Worm (Caenorhabditis elegans) whole organism, late embryonic: ENCODE measurements around the gene F46H5.7.

Source experiments
- F13H6.1 ChIP-seq: sonication (generic microtip); optimal IDR thresholded peaks from 2 replicates; lab custom pipeline; 2016; ENCODE audit warnings: missing genetic modification characterization, missing compliant biosample characterization
- K02D7.2 ChIP-seq: sonication (generic microtip); optimal IDR thresholded peaks from 2 replicates; lab custom pipeline; 2017; ENCODE audit warnings: mild to moderate bottlenecking, missing genetic modification characterization, missing compliant biosample characterization
- K09A11.1 ChIP-seq: sonication (generic microtip); optimal IDR thresholded peaks from 2 replicates; lab custom pipeline; 2017; ENCODE audit warnings: antibody characterized with exemption, mild to moderate bottlenecking, missing genetic modification characterization, missing compliant biosample characterization; ENCODE audit not compliant: insufficient read depth
- ceh-18 ChIP-seq: sonication (generic microtip); optimal IDR thresholded peaks from 2 replicates; lab custom pipeline; 2016; ENCODE audit warnings: missing genetic modification characterization, missing compliant biosample characterization
- ceh-19 ChIP-seq: fragments of 200-800 bp; sonication (Bioruptor generic); optimal IDR thresholded peaks from 2 replicates; lab custom pipeline; 2018; ENCODE audit warnings: mild to moderate bottlenecking, missing genetic modification characterization, missing compliant biosample characterization
- ceh-2 ChIP-seq: sonication (generic microtip); optimal IDR thresholded peaks from 2 replicates; lab custom pipeline; 2016; ENCODE audit warnings: missing genotype, missing genetic modification characterization, missing compliant biosample characterization
- ceh-22 ChIP-seq: sonication (generic microtip); optimal IDR thresholded peaks from 2 replicates; lab custom pipeline; 2017; ENCODE audit warnings: missing biosample characterization, missing genetic modification characterization
- ceh-24 ChIP-seq: sonication (generic microtip); optimal IDR thresholded peaks from 2 replicates; lab custom pipeline; 2016; ENCODE audit warnings: mild to moderate bottlenecking, missing genetic modification characterization, missing compliant biosample characterization
- ceh-30 ChIP-seq: fragments of 150-350 bp; optimal IDR thresholded peaks from 2 replicates; lab custom pipeline; 2014; ENCODE audit warnings: missing biosample characterization, missing genetic modification characterization
- ceh-31 ChIP-seq: sonication (generic microtip); optimal IDR thresholded peaks from 2 replicates; lab custom pipeline; 2016; ENCODE audit warnings: missing genetic modification characterization, missing compliant biosample characterization
- ceh-34 ChIP-seq: sonication (generic microtip); optimal IDR thresholded peaks from 2 replicates; lab custom pipeline; 2016; ENCODE audit warnings: mild to moderate bottlenecking, missing genetic modification characterization, missing compliant biosample characterization
- ceh-48 ChIP-seq: sonication (generic microtip); optimal IDR thresholded peaks from 2 replicates; lab custom pipeline; 2016; ENCODE audit warnings: missing genetic modification characterization, inconsistent platforms, missing compliant biosample characterization
- ceh-9 ChIP-seq: sonication (generic microtip); optimal IDR thresholded peaks from 2 replicates; lab custom pipeline; 2016; ENCODE audit warnings: mild to moderate bottlenecking, missing genetic modification characterization, inconsistent platforms, missing compliant biosample characterization
- che-1 ChIP-seq: sonication (generic microtip); optimal IDR thresholded peaks from 2 replicates; lab custom pipeline; 2016; ENCODE audit warnings: mild to moderate bottlenecking, missing genetic modification characterization, missing compliant biosample characterization
- dmd-4 ChIP-seq: sonication (generic microtip); optimal IDR thresholded peaks from 2 replicates; lab custom pipeline; 2016; ENCODE audit warnings: borderline replicate concordance, missing genetic modification characterization, missing compliant biosample characterization
- dve-1 ChIP-seq: sonication (generic microtip); optimal IDR thresholded peaks from 2 replicates; lab custom pipeline; 2017; ENCODE audit warnings: antibody characterized with exemption, mild to moderate bottlenecking, missing genetic modification characterization, missing compliant biosample characterization
- elt-4 ChIP-seq: sonication (generic microtip); optimal IDR thresholded peaks from 2 replicates; lab custom pipeline; 2016; ENCODE audit warnings: missing genetic modification characterization, missing compliant biosample characterization
- ets-4 ChIP-seq: sonication (generic microtip); optimal IDR thresholded peaks from 2 replicates; lab custom pipeline; 2016; ENCODE audit warnings: missing genetic modification characterization, missing compliant biosample characterization
- eyg-1 ChIP-seq: sonication (generic microtip); optimal IDR thresholded peaks from 2 replicates; lab custom pipeline; 2016; ENCODE audit warnings: missing genotype, missing genetic modification characterization, missing compliant biosample characterization
- fax-1 ChIP-seq: sonication (generic microtip); optimal IDR thresholded peaks from 2 replicates; lab custom pipeline; 2016; ENCODE audit warnings: missing genotype, missing genetic modification characterization, missing compliant biosample characterization
- fkh-10 ChIP-seq: fragments of 150-350 bp; optimal IDR thresholded peaks from 2 replicates; lab custom pipeline; 2014; ENCODE audit warnings: missing biosample characterization, missing genetic modification reagents, missing genetic modification characterization
- fkh-6 ChIP-seq: sonication (generic microtip); optimal IDR thresholded peaks from 2 replicates; lab custom pipeline; 2016; ENCODE audit warnings: missing genetic modification characterization, missing compliant biosample characterization
- gmeb-2 ChIP-seq: sonication (generic microtip); optimal IDR thresholded peaks from 2 replicates; lab custom pipeline; 2016; ENCODE audit warnings: missing genetic modification characterization, inconsistent platforms, missing compliant biosample characterization
- hlh-13 ChIP-seq: fragments of 200-800 bp; sonication (Bioruptor generic); optimal IDR thresholded peaks from 2 replicates; lab custom pipeline; 2018; ENCODE audit warnings: mild to moderate bottlenecking, missing genetic modification characterization, missing compliant biosample characterization
- hlh-15 ChIP-seq: sonication (generic microtip); optimal IDR thresholded peaks from 2 replicates; lab custom pipeline; 2016; ENCODE audit warnings: missing genetic modification characterization, missing compliant biosample characterization
- hlh-6 ChIP-seq: sonication (generic microtip); optimal IDR thresholded peaks from 2 replicates; lab custom pipeline; 2016; ENCODE audit warnings: missing genotype, missing genetic modification characterization, missing compliant biosample characterization
- hlh-8 ChIP-seq: sonication (generic microtip); optimal IDR thresholded peaks from 2 replicates; lab custom pipeline; 2016; ENCODE audit warnings: missing genotype, missing genetic modification characterization, missing compliant biosample characterization
- lin-11 ChIP-seq: fragments of 200-800 bp; sonication (Bioruptor generic); optimal IDR thresholded peaks from 2 replicates; lab custom pipeline; 2018; ENCODE audit warnings: mild to moderate bottlenecking, missing genetic modification characterization, missing compliant biosample characterization
- nfya-1 ChIP-seq: sonication (generic microtip); optimal IDR thresholded peaks from 2 replicates; lab custom pipeline; 2017; ENCODE audit warnings: missing genetic modification characterization, mild to moderate bottlenecking, missing compliant biosample characterization, antibody characterized with exemption, moderate library complexity
- nhr-11 ChIP-seq: fragments of 150-350 bp; optimal IDR thresholded peaks from 2 replicates; lab custom pipeline; 2014; ENCODE audit warnings: missing biosample characterization, missing genetic modification characterization
- nhr-232 ChIP-seq: sonication (generic microtip); optimal IDR thresholded peaks from 2 replicates; lab custom pipeline; 2016; ENCODE audit warnings: missing genetic modification characterization, missing compliant biosample characterization
- pag-3 ChIP-seq: sonication (generic microtip); optimal IDR thresholded peaks from 2 replicates; lab custom pipeline; 2016; ENCODE audit warnings: missing compliant biosample characterization, missing genetic modification characterization, borderline replicate concordance
- pax-1 ChIP-seq: fragments of 150-350 bp; optimal IDR thresholded peaks from 2 replicates; lab custom pipeline; 2014; ENCODE audit warnings: missing biosample characterization, missing genetic modification characterization
- pqm-1 ChIP-seq: sonication (generic microtip); optimal IDR thresholded peaks from 2 replicates; lab custom pipeline; 2016; ENCODE audit warnings: missing genetic modification characterization, missing compliant biosample characterization
- pros-1 ChIP-seq: fragments of 150-350 bp; optimal IDR thresholded peaks from 2 replicates; lab custom pipeline; 2014; ENCODE audit warnings: missing biosample characterization, missing genetic modification reagents, missing genetic modification characterization
- ref-2 ChIP-seq: sonication (generic microtip); optimal IDR thresholded peaks from 2 replicates; lab custom pipeline; 2016; ENCODE audit warnings: missing genetic modification characterization, missing compliant biosample characterization
- rnt-1 ChIP-seq: sonication (generic microtip); optimal IDR thresholded peaks from 2 replicates; lab custom pipeline; 2016; ENCODE audit warnings: missing genetic modification characterization, missing compliant biosample characterization
- sdc-2 ChIP-seq: sonication (generic microtip); optimal IDR thresholded peaks from 2 replicates; lab custom pipeline; 2016; ENCODE audit warnings: missing genotype, missing genetic modification characterization, missing compliant biosample characterization
- sox-2 ChIP-seq: fragments of 200-800 bp; sonication (Bioruptor generic); IDR thresholded peaks from 2 replicates; pipeline ENCODE4 v1.3.6; 2022; ENCODE audit warnings: missing genetic modification reagents, missing genetic modification characterization, missing compliant biosample characterization
- syd-9 ChIP-seq: sonication (generic microtip); optimal IDR thresholded peaks from 2 replicates; lab custom pipeline; 2016; ENCODE audit warnings: mild to moderate bottlenecking, missing genetic modification characterization, moderate library complexity, missing compliant biosample characterization
- tbx-2 ChIP-seq: sonication (generic microtip); optimal IDR thresholded peaks from 2 replicates; lab custom pipeline; 2016; ENCODE audit warnings: missing genetic modification characterization, missing compliant biosample characterization
- unc-42 ChIP-seq: sonication (generic microtip); optimal IDR thresholded peaks from 2 replicates; lab custom pipeline; 2016; ENCODE audit warnings: missing genotype, missing genetic modification characterization, missing compliant biosample characterization
- ztf-16 ChIP-seq: sonication (generic microtip); optimal IDR thresholded peaks from 2 replicates; lab custom pipeline; 2017; ENCODE audit warnings: missing genetic modification characterization, missing compliant biosample characterization

The F46H5.7 gene

DNA sequence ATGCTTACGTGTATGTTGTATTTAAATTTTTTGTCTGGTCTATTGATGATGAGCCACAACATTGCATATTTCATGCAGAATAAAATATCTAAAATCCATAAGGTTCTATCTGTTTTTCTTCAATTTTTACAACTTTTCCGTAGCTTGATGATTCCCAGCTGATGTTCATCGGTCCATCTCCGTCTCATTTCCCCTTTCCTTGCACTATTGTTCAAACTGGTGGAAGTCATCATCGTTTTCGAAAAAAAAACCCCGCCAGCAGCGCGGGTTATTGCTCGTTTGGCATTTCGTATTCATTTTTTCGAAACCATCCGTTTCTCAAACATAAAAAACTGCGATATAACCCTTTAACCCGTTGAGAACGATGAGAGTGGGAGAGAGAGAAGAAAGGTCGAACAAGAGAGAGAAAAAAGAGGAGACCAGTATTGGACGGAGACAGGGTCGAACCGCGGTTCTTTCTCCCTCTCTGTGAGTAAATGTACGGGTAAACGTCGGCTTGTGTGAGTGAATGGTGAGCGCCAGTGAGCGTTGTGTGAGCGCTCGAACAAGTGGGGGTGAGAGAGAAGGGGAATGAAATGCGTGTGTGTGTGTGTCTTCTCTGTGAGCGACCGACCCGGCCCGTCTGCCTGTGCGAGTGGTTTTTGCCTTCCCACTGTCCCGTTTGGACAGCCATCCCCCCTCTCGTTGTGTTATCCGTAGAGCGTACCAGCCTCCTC lies 22.0 kb upstream of the F46H5.7 start (continued):
- TF ChIP-seq ref-2 (tag; lab: Kevin White, UChicago) (peak; percentile 84), elt-4 (tag; lab: Kevin White, UChicago) (no peak), nhr-11 (tag; lab: Kevin White, UChicago) (no peak), hlh-6 (tag; lab: Kevin White, UChicago) (peak; percentile 69), syd-9 (tag; lab: Kevin White, UChicago) (peak; percentile 72), nfya-1 (tag; lab: Kevin White, UChicago) (peak; percentile 91), sox-2 (no peak; the same call in 1 of the 2 replicates), fax-1 (tag; lab: Kevin White, UChicago) (no peak), fkh-10 (no peak), ceh-19 (GFP tag; lab: Kevin White, UChicago) (peak; percentile 67), sdc-2 (tag; lab: Kevin White, UChicago) (peak; percentile 88), ceh-30 (tag; lab: Kevin White, UChicago) (no peak), ceh-18 (peak; percentile 96), hlh-13 (no peak), dve-1 (tag; lab: Kevin White, UChicago) (peak; percentile 50), ets-4 (tag; lab: Kevin White, UChicago) (peak; percentile 41), pax-1 (tag; lab: Kevin White, UChicago) (no peak), K09A11.1 (tag; lab: Kevin White, UChicago) (peak; percentile 56), nhr-232 (tag; lab: Kevin White, UChicago) (peak; percentile 12), lin-11 (tag; lab: Kevin White, UChicago) (no peak), fkh-6 (tag; lab: Kevin White, UChicago) (peak; percentile 66), ztf-16 (tag; lab: Kevin White, UChicago) (peak; percentile 55), rnt-1 (peak; percentile 52), hlh-15 (tag; lab: Kevin White, UChicago) (no peak), pros-1 (tag; lab: Kevin White, UChicago) (peak; percentile 57), F13H6.1 (peak; percentile 82), ceh-9 (tag; lab: Kevin White, UChicago) (no peak), eyg-1 (tag; lab: Kevin White, UChicago) (peak; percentile 23), pqm-1 (peak; percentile 69), K02D7.2 (tag; lab: Kevin White, UChicago) (no peak), ceh-22 (tag; lab: Kevin White, UChicago) (no peak), unc-42 (tag; lab: Kevin White, UChicago) (peak; percentile 76), pag-3 (no peak), che-1 (peak; percentile 18), tbx-2 (tag; lab: Kevin White, UChicago) (peak; percentile 88), ceh-48 (tag; lab: Kevin White, UChicago) (no peak)

DNA sequence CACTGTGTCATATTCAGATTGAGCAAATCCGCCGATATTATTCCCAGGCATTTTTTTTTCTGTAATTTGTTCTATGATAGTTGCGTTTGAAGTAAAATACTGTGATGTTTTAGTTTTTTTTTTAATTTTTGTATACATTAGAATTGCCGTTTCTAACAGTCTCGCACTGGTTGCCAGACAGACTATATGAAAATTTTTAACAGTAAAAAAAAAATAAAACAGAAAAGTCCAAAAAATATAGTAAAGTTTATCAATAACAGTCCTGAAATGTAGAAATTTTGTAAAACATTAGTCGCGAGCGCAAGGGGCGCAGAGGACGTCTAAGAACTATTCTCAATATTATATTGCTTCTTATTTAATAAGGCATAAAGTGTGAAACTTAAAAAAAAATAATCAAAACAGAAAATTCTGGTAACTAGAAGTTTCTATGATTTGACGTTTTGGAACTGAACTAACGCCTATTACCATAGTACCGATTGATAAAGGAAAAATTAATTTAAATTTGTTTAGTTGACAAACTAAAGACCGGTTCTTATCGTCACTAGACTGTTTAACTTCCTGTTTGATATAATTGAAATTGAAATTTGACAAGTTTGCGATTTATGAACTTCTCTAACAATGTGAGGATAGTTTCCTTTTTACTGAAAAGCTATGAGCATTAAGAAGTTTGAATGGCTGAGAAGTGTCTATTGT lies 17.7 kb upstream of the F46H5.7 start, which contains the start of gene lact-1:
lact-1 (minus strand) TSS at position 51 of the 693 bp plus-strand sequence.
- TF ChIP-seq ceh-24 (tag; lab: Kevin White, UChicago): no peak
- no peak for TF ChIP-seq hlh-8 (tag; lab: Kevin White, UChicago)
- TF ChIP-seq K09A11.1 (tag; lab: Kevin White, UChicago): no peak
- no peak for TF ChIP-seq nhr-11 (tag; lab: Kevin White, UChicago)
- no peak for TF ChIP-seq gmeb-2 (tag; lab: Kevin White, UChicago)
- no peak for TF ChIP-seq ztf-16 (tag; lab: Kevin White, UChicago)
- no peak for TF ChIP-seq ceh-18
- TF ChIP-seq fkh-10: no peak
- no peak for TF ChIP-seq ceh-9 (tag; lab: Kevin White, UChicago)
- no peak for TF ChIP-seq ceh-34 (tag; lab: Kevin White, UChicago)
- TF ChIP-seq ets-4 (tag; lab: Kevin White, UChicago): no peak
- TF ChIP-seq dmd-4 (tag; lab: Kevin White, UChicago): no peak
- TF ChIP-seq ceh-48 (tag; lab: Kevin White, UChicago): no peak
- no peak for TF ChIP-seq ceh-22 (tag; lab: Kevin White, UChicago)
- no peak for TF ChIP-seq pax-1 (tag; lab: Kevin White, UChicago)
- no peak for TF ChIP-seq ceh-31 (tag; lab: Kevin White, UChicago)
- TF ChIP-seq K02D7.2 (tag; lab: Kevin White, UChicago): no peak
- TF ChIP-seq ceh-2 (tag; lab: Kevin White, UChicago): no peak
